Worm (Caenorhabditis elegans): ENCODE data around the gene sad-1.

sad-1 gene

ce11 chrX:13446418-13446817, 54.0 kb downstream of the sad-1 start, which contains the start of gene set-8:
Gene set-8, plus strand, starts transcription at chrX:13446718.
- TF ChIP-seq nhr-12 (tag; optimal IDR thresholded peaks at IDR 0.05) (no peak), ceh-43 (GFP tag; optimal IDR thresholded peaks at IDR 0.05) (no peak), hlh-1 (tag; optimal IDR thresholded peaks at IDR 0.05) (no peak), blmp-1 (tag; optimal IDR thresholded peaks at IDR 0.05) (no peak), ces-1 (GFP tag; optimal IDR thresholded peaks at IDR 0.05) (no peak), ham-2 (GFP tag; optimal IDR thresholded peaks at IDR 0.05) (no peak), ceh-39 (tag; optimal IDR thresholded peaks at IDR 0.05) (no peak), pha-4 (tag; optimal IDR thresholded peaks at IDR 0.05) (no peak), snpc-4 (tag; optimal IDR thresholded peaks at IDR 0.05) (no peak), nhr-237 (tag; optimal IDR thresholded peaks at IDR 0.05) (no peak), drap-1 (GFP tag; optimal IDR thresholded peaks at IDR 0.05) (no peak), ztf-11 (tag; optimal IDR thresholded peaks at IDR 0.05) (no peak), mab-5 (tag; optimal IDR thresholded peaks at IDR 0.05) (no peak), unc-62 (GFP tag; optimal IDR thresholded peaks at IDR 0.05) (no peak), nhr-28 (tag; optimal IDR thresholded peaks at IDR 0.05) (no peak), nhr-2 (tag; optimal IDR thresholded peaks at IDR 0.05) (no peak), zip-8 (tag; optimal IDR thresholded peaks at IDR 0.05) (no peak), unc-39 (tag; optimal IDR thresholded peaks at IDR 0.05) (no peak), lin-32 (GFP tag; optimal IDR thresholded peaks at IDR 0.05) (no peak), bed-3 (GFP tag; optimal IDR thresholded peaks at IDR 0.05) (no peak)

- TF ChIP-seq nhr-28 (tag; optimal IDR thresholded peaks at IDR 0.05) (no peak), tbx-8 (GFP tag; optimal IDR thresholded peaks at IDR 0.05) (no peak), mls-2 (tag; optimal IDR thresholded peaks at IDR 0.05) (no peak), zip-8 (tag; optimal IDR thresholded peaks at IDR 0.05) (no peak), mab-5 (tag; optimal IDR thresholded peaks at IDR 0.05) (no peak), cnd-1 (tag; optimal IDR thresholded peaks at IDR 0.05) (no peak), ztf-11 (tag; optimal IDR thresholded peaks at IDR 0.05) (no peak), sem-2 (GFP tag; optimal IDR thresholded peaks at IDR 0.05) (no peak), ceh-39 (tag; optimal IDR thresholded peaks at IDR 0.05) (no peak), ceh-43 (GFP tag; optimal IDR thresholded peaks at IDR 0.05) (no peak), unc-39 (tag; optimal IDR thresholded peaks at IDR 0.05) (no peak), lin-13 (tag; optimal IDR thresholded peaks at IDR 0.05) (no peak), ces-1 (GFP tag; optimal IDR thresholded peaks at IDR 0.05) (no peak), snpc-4 (tag; optimal IDR thresholded peaks at IDR 0.05) (no peak), nhr-12 (tag; optimal IDR thresholded peaks at IDR 0.05) (no peak), hlh-1 (tag; optimal IDR thresholded peaks at IDR 0.05) (no peak)
Measured at ce11 chrX:13444267-13444666, 56.2 kb downstream of the sad-1 start.

- no peak for TF ChIP-seq cnd-1 (tag; optimal IDR thresholded peaks at IDR 0.05)
- TF ChIP-seq M03D4.4 (tag; optimal IDR thresholded peaks at IDR 0.05) = no peak
- TF ChIP-seq bed-3 (GFP tag; optimal IDR thresholded peaks at IDR 0.05) = no peak
- TF ChIP-seq lin-32 (GFP tag; optimal IDR thresholded peaks at IDR 0.05) = no peak
- TF ChIP-seq mls-2 (tag; optimal IDR thresholded peaks at IDR 0.05) = no peak
- TF ChIP-seq unc-39 (tag; optimal IDR thresholded peaks at IDR 0.05) = no peak
- TF ChIP-seq ham-2 (GFP tag; optimal IDR thresholded peaks at IDR 0.05) = no peak
- TF ChIP-seq nhr-12 (tag; optimal IDR thresholded peaks at IDR 0.05) = no peak
- TF ChIP-seq blmp-1 (tag; optimal IDR thresholded peaks at IDR 0.05) = no peak
- no peak for TF ChIP-seq nhr-28 (tag; optimal IDR thresholded peaks at IDR 0.05)
- no peak for TF ChIP-seq sem-2 (GFP tag; optimal IDR thresholded peaks at IDR 0.05)
- TF ChIP-seq ces-1 (GFP tag; optimal IDR thresholded peaks at IDR 0.05) = no peak
Measured at ce11 chrX:13443283-13443682, 57.2 kb downstream of the sad-1 start.

ce11 chrX:13442446-13442845, 58.0 kb downstream of the sad-1 start:
- no peak for TF ChIP-seq nhr-2 (tag; optimal IDR thresholded peaks at IDR 0.05)
- no peak for TF ChIP-seq unc-62 (GFP tag; optimal IDR thresholded peaks at IDR 0.05)
- no peak for TF ChIP-seq snpc-4 (tag; optimal IDR thresholded peaks at IDR 0.05)
- TF ChIP-seq hlh-1 (tag; optimal IDR thresholded peaks at IDR 0.05) = no peak
- TF ChIP-seq ceh-39 (tag; optimal IDR thresholded peaks at IDR 0.05) = no peak
- no peak for TF ChIP-seq M03D4.4 (tag; optimal IDR thresholded peaks at IDR 0.05)
- TF ChIP-seq drap-1 (GFP tag; optimal IDR thresholded peaks at IDR 0.05) = peak; percentile 46
- no peak for TF ChIP-seq lin-13 (tag; optimal IDR thresholded peaks at IDR 0.05)
- no peak for TF ChIP-seq bed-3 (GFP tag; optimal IDR thresholded peaks at IDR 0.05)
- TF ChIP-seq ceh-83 (GFP tag; optimal IDR thresholded peaks at IDR 0.05) = peak; percentile 21
- peak; percentile 23 for TF ChIP-seq sptf-1 (tag; optimal IDR thresholded peaks at IDR 0.05)
- TF ChIP-seq mep-1 (tag; optimal IDR thresholded peaks at IDR 0.05) = peak; percentile 3
- TF ChIP-seq ces-1 (GFP tag; optimal IDR thresholded peaks at IDR 0.05) = peak; percentile 32
- peak; percentile 15 for TF ChIP-seq cnd-1 (tag; optimal IDR thresholded peaks at IDR 0.05)
- TF ChIP-seq pha-4 (tag; optimal IDR thresholded peaks at IDR 0.05) = no peak
